Worm (Caenorhabditis elegans) whole organism, midembryonic: ENCODE results near the gene C26B9.6.

Source experiments
- T22C8.4 ChIP-seq: fragments of 200-800 bp; sonication (Bioruptor generic); IDR thresholded peaks from 2 replicates; pipeline ENCODE4 v1.3.6; 2022; ENCODE audit warnings: missing genetic modification characterization, missing compliant biosample characterization
- flt-1 ChIP-seq: fragments of 200-800 bp; sonication (Bioruptor generic); IDR thresholded peaks from 2 replicates; pipeline ENCODE4 v1.3.6; 2022; ENCODE audit warnings: missing genetic modification characterization, missing compliant biosample characterization
- klf-2 ChIP-seq: fragments of 200-800 bp; sonication (Bioruptor generic); conservative IDR thresholded peaks from 2 replicates; pipeline ENCODE4 v1.3.6; 2022; ENCODE audit warnings: missing genetic modification reagents, missing genetic modification characterization, missing compliant biosample characterization
- med-1 ChIP-seq: sonication (generic microtip); optimal IDR thresholded peaks from 2 replicates; lab custom pipeline; 2017; ENCODE audit warnings: missing genetic modification characterization, mild to moderate bottlenecking, missing compliant biosample characterization, antibody characterized with exemption, missing genetic modification reagents; ENCODE audit not compliant: insufficient read depth
- ref-1 ChIP-seq: fragments of 200-800 bp; sonication (Bioruptor generic); conservative IDR thresholded peaks from 2 replicates; pipeline ENCODE4 v1.3.6; 2022; ENCODE audit warnings: missing genetic modification reagents, missing genetic modification characterization, missing compliant biosample characterization
- tab-1 ChIP-seq: fragments of 200-800 bp; sonication (Bioruptor generic); IDR thresholded peaks from 2 replicates; pipeline ENCODE4 v1.3.6; 2022; ENCODE audit warnings: missing genetic modification characterization, missing compliant biosample characterization

ce11 chrX:5364222-5364621 is 29.0 kb upstream of the C26B9.6 start, which contains the start of gene chtl-1:
- TF ChIP-seq T22C8.4 (GFP tag; lab: Robert Waterston, UW) (no peak), tab-1 (GFP tag; lab: Robert Waterston, UW) (no peak), klf-2 (GFP tag; lab: Robert Waterston, UW) (no peak), med-1 (GFP tag; lab: Kevin White, UChicago) (no peak), flt-1 (no peak), ref-1 (GFP tag; lab: Robert Waterston, UW) (no peak)
